Worm (Caenorhabditis elegans) whole organism, mixed stage, embryonic: Measurements from ENCODE around the gene tbc-8.

ENCODE experiments used
- bed-3 ChIP-seq: fragments of 200-800 bp; sonication (Bioruptor generic); optimal IDR thresholded peaks from 3 replicates; lab custom pipeline; 2018; ENCODE audit warnings: mild to moderate bottlenecking, missing genetic modification characterization, moderate library complexity, missing compliant biosample characterization
- blmp-1 ChIP-seq: fragments of 150-350 bp; optimal IDR thresholded peaks from 2 replicates; lab custom pipeline; 2014; ENCODE audit warnings: missing biosample characterization, missing genetic modification characterization
- ceh-39 ChIP-seq: fragments of 150-350 bp; optimal IDR thresholded peaks from 2 replicates; lab custom pipeline; 2014; ENCODE audit warnings: missing biosample characterization, missing genetic modification characterization
- ceh-43 ChIP-seq: fragments of 200-800 bp; sonication (Bioruptor generic); optimal IDR thresholded peaks from 2 replicates; lab custom pipeline; 2018; ENCODE audit warnings: mild to moderate bottlenecking, missing genetic modification characterization, moderate library complexity, missing compliant biosample characterization
- ceh-83 ChIP-seq: fragments of 200-800 bp; sonication (Bioruptor generic); optimal IDR thresholded peaks from 2 replicates; lab custom pipeline; 2018; ENCODE audit warnings: mild to moderate bottlenecking, missing genetic modification characterization, missing compliant biosample characterization
- ces-1 ChIP-seq: fragments of 150-350 bp; optimal IDR thresholded peaks from 2 replicates; lab custom pipeline; 2014; ENCODE audit warnings: missing biosample characterization, missing genetic modification reagents, missing genetic modification characterization
- cnd-1 ChIP-seq: fragments of 200-800 bp; sonication (Bioruptor generic); optimal IDR thresholded peaks from 2 replicates; lab custom pipeline; 2018; ENCODE audit warnings: mild to moderate bottlenecking, missing genetic modification characterization, missing compliant biosample characterization
- drap-1 ChIP-seq: fragments of 200-800 bp; sonication (Bioruptor generic); optimal IDR thresholded peaks from 3 replicates; lab custom pipeline; 2018; ENCODE audit warnings: mild to moderate bottlenecking, missing genetic modification characterization, missing compliant biosample characterization
- elt-1 ChIP-seq: sonication (generic microtip); optimal IDR thresholded peaks from 2 replicates; lab custom pipeline; 2017; ENCODE audit warnings: missing genetic modification characterization, mild to moderate bottlenecking, missing compliant biosample characterization, antibody characterized with exemption, moderate library complexity, borderline replicate concordance; ENCODE audit not compliant: insufficient read depth
- elt-3 ChIP-seq: fragments of 150-350 bp; optimal IDR thresholded peaks from 2 replicates; lab custom pipeline; 2014; ENCODE audit warnings: missing biosample characterization, missing genetic modification characterization
- flh-1 ChIP-seq: fragments of 200-800 bp; sonication (Bioruptor generic); optimal IDR thresholded peaks from 2 replicates; lab custom pipeline; 2018; ENCODE audit warnings: mild to moderate bottlenecking, missing genetic modification characterization, moderate library complexity, missing compliant biosample characterization
- ham-2 ChIP-seq: fragments of 200-800 bp; sonication (Bioruptor generic); optimal IDR thresholded peaks from 2 replicates; lab custom pipeline; 2018; ENCODE audit warnings: mild to moderate bottlenecking, missing genetic modification characterization, missing compliant biosample characterization
- lin-13 ChIP-seq: fragments of 150-350 bp; optimal IDR thresholded peaks from 2 replicates; lab custom pipeline; 2014; ENCODE audit warnings: missing biosample characterization, missing genetic modification characterization
- lin-32 ChIP-seq: fragments of 200-800 bp; sonication (Bioruptor generic); optimal IDR thresholded peaks from 2 replicates; lab custom pipeline; 2018; ENCODE audit warnings: mild to moderate bottlenecking, missing genetic modification characterization, missing compliant biosample characterization
- lsy-2 ChIP-seq: fragments of 150-350 bp; optimal IDR thresholded peaks from 2 replicates; lab custom pipeline; 2014; ENCODE audit warnings: missing biosample characterization, missing genetic modification characterization
- mab-5 ChIP-seq: fragments of 150-350 bp; optimal IDR thresholded peaks from 2 replicates; lab custom pipeline; 2014; ENCODE audit warnings: missing biosample characterization, missing genetic modification characterization
- mep-1 ChIP-seq: fragments of 150-350 bp; optimal IDR thresholded peaks from 2 replicates; lab custom pipeline; 2017; ENCODE audit warnings: missing biosample characterization, missing genetic modification reagents, missing genetic modification characterization, inconsistent platforms
- nhr-12 ChIP-seq: fragments of 150-350 bp; optimal IDR thresholded peaks from 2 replicates; lab custom pipeline; 2014; ENCODE audit warnings: missing biosample characterization, missing genetic modification characterization
- nhr-2 ChIP-seq: fragments of 150-350 bp; optimal IDR thresholded peaks from 2 replicates; lab custom pipeline; 2014; ENCODE audit warnings: missing biosample characterization, missing genetic modification characterization
- nhr-28 ChIP-seq: fragments of 150-350 bp; optimal IDR thresholded peaks from 2 replicates; lab custom pipeline; 2014; ENCODE audit warnings: missing biosample characterization, missing genetic modification characterization
- nhr-76 ChIP-seq: sonication (generic microtip); optimal IDR thresholded peaks from 2 replicates; lab custom pipeline; 2017; ENCODE audit warnings: missing biosample characterization, missing genetic modification characterization
- pha-4 ChIP-seq: fragments of 150-350 bp; optimal IDR thresholded peaks from 2 replicates; lab custom pipeline; 2018; ENCODE audit warnings: missing biosample characterization, missing genetic modification reagents, missing genetic modification characterization
- snpc-4 ChIP-seq: fragments of 150-350 bp; optimal IDR thresholded peaks from 2 replicates; lab custom pipeline; 2014; ENCODE audit warnings: missing biosample characterization, missing genetic modification characterization
- sptf-1 ChIP-seq: sonication (generic microtip); optimal IDR thresholded peaks from 2 replicates; lab custom pipeline; 2017; ENCODE audit warnings: mild to moderate bottlenecking, missing genetic modification characterization, moderate library complexity, missing compliant biosample characterization
- tbx-8 ChIP-seq: fragments of 200-800 bp; sonication (Bioruptor generic); optimal IDR thresholded peaks from 2 replicates; lab custom pipeline; 2018; ENCODE audit warnings: mild to moderate bottlenecking, missing genetic modification characterization, moderate library complexity, missing compliant biosample characterization
- unc-39 ChIP-seq: fragments of 150-350 bp; optimal IDR thresholded peaks from 2 replicates; lab custom pipeline; 2014; ENCODE audit warnings: missing biosample characterization, missing genetic modification characterization
- unc-62 ChIP-seq: fragments of 150-350 bp; optimal IDR thresholded peaks from 2 replicates; lab custom pipeline; 2014; ENCODE audit warnings: missing biosample characterization, missing genetic modification reagents, missing genetic modification characterization
- zip-8 ChIP-seq: fragments of 150-350 bp; optimal IDR thresholded peaks from 2 replicates; lab custom pipeline; 2014; ENCODE audit warnings: missing biosample characterization, missing genetic modification characterization
- ztf-11 ChIP-seq: fragments of 150-350 bp; optimal IDR thresholded peaks from 2 replicates; lab custom pipeline; 2014; ENCODE audit warnings: missing biosample characterization, missing genetic modification characterization

Gene tbc-8

DNA sequence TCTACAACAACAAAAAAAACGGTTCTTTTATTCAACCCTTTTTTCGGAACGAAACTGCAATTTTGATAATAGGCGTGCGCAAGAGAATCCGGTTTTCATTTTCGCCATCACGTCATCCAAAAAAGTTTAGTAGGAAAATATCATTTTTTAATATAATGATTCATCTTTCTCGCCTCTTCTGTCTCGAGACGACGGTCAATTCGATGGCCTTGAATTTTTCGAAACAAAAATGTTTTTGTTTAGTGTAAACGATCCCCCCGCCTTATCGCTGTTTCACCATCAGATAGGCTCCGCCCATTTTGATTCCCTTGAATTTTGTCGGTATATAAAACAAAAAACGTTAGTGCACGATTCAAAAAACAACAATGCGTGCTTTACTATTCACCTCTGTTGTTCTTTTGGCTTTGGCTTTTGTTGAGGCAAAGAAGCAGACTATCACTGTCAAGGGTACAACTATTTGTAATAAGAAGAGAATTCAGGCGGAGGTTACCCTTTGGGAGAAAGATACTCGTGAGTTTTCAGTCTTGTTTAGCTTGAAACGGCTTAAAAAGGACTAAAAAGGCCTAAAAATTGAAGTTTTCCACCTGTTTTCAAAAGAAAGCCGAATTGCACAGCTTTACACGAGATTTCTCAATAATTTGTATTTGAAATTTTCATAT is 27.1 kb upstream of the tbc-8 start, which contains the start of gene ttr-15:
TSS of gene ttr-15 (plus strand) at position 340 of the 659 bp plus-strand sequence.
- TF ChIP-seq ham-2 (GFP tag; lab: Kevin White, UChicago) (no peak), nhr-12 (tag; lab: Kevin White, UChicago) (no peak), lin-32 (no peak), unc-62 (GFP tag; lab: Kevin White, UChicago) (no peak), bed-3 (GFP tag; lab: Kevin White, UChicago) (no peak), lin-13 (tag; lab: Kevin White, UChicago) (no peak), ces-1 (GFP tag; lab: Kevin White, UChicago) (no peak), tbx-8 (GFP tag; lab: Kevin White, UChicago) (no peak), elt-3 (tag; lab: Kevin White, UChicago) (no peak), mab-5 (tag; lab: Kevin White, UChicago) (no peak), ztf-11 (tag; lab: Kevin White, UChicago) (no peak), sptf-1 (no peak), ceh-39 (tag; lab: Kevin White, UChicago) (no peak)
- TF ChIP-seq, all 35 proteins: peak for 0

ce11 chrIII:10338992-10339852 is 25.5 kb upstream of the tbc-8 start:
- TF ChIP-seq zip-8 (tag; lab: Kevin White, UChicago) (peak; percentile 89), mep-1 (tag; lab: Kevin White, UChicago) (no peak)

- TF ChIP-seq blmp-1 (tag; lab: Kevin White, UChicago) (no peak), lin-32 (no peak), unc-39 (tag; lab: Kevin White, UChicago) (no peak), nhr-76 (tag; lab: Kevin White, UChicago) (no peak), tbx-8 (GFP tag; lab: Kevin White, UChicago) (no peak), nhr-12 (tag; lab: Kevin White, UChicago) (no peak), cnd-1 (tag; lab: Kevin White, UChicago) (no peak), nhr-2 (no peak), snpc-4 (no peak), nhr-28 (no peak), elt-3 (tag; lab: Kevin White, UChicago) (no peak), ceh-39 (tag; lab: Kevin White, UChicago) (no peak), elt-1 (no peak), lsy-2 (tag; lab: Kevin White, UChicago) (no peak)
Observed at ce11 chrIII:10339949-10340348, 24.8 kb upstream of the tbc-8 start.

DNA sequence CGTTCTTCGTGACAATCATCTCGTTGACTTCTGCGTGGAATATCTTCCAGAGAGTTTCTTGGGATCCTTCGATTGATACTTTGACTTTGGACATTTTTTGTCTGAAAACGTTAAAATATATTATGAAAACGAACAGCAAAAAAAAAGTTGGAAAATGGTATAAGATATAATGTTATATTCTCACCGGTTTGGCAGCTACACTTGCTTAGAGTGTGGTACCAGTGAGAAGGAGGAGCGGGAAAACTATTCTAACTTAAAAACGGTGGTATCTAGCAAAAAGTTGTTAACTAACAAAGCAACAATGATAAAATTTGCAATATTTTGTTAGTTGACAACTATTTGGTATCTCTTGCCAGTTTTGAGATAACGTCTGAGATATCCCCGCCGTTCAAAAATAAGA is 23.0 kb upstream of the tbc-8 start, which contains the start of gene tbx-9:
TSS of gene tbx-9 (minus strand) at position 101 of the 400 bp plus-strand sequence.
- TF ChIP-seq mab-5 (tag; lab: Kevin White, UChicago) (no peak), unc-39 (tag; lab: Kevin White, UChicago) (no peak), cnd-1 (tag; lab: Kevin White, UChicago) (no peak), lin-32 (no peak), unc-62 (GFP tag; lab: Kevin White, UChicago) (no peak), ceh-83 (GFP tag; lab: Kevin White, UChicago) (no peak), ceh-43 (GFP tag; lab: Kevin White, UChicago) (no peak), lsy-2 (tag; lab: Kevin White, UChicago) (no peak), zip-8 (tag; lab: Kevin White, UChicago) (no peak), ces-1 (GFP tag; lab: Kevin White, UChicago) (no peak), elt-3 (tag; lab: Kevin White, UChicago) (no peak), sptf-1 (no peak)

DNA sequence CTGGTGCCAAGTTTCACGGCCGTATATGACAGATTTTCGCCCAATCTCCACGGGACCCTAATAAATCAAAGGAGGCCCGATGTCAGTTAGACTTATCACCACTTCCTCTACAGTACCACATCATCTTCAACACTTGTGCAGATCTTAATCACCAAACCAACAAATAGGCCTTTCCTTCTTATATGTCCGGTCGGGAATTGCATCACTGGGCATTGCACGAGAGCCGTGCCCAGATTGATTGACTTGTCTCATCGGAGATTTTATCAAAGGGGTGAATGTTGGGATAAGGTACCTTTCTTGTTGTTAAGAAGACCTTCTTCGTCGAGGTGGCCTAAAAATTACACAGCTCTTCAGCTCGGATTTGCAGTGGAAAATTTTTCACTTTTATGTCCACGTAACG is 20.0 kb upstream of the tbc-8 start:
- peak; percentile 5 for TF ChIP-seq nhr-2
- TF ChIP-seq drap-1 (GFP tag; lab: Kevin White, UChicago): no peak
- TF ChIP-seq ceh-43 (GFP tag; lab: Kevin White, UChicago): no peak
- TF ChIP-seq ztf-11 (tag; lab: Kevin White, UChicago): no peak
- no peak for TF ChIP-seq zip-8 (tag; lab: Kevin White, UChicago)
- TF ChIP-seq elt-3 (tag; lab: Kevin White, UChicago): no peak
- TF ChIP-seq lin-32: no peak
- TF ChIP-seq unc-62 (GFP tag; lab: Kevin White, UChicago): peak; percentile 63
- no peak for TF ChIP-seq lin-13 (tag; lab: Kevin White, UChicago)
- TF ChIP-seq unc-39 (tag; lab: Kevin White, UChicago): no peak
- no peak for TF ChIP-seq flh-1 (GFP tag; lab: Kevin White, UChicago)
- no peak for TF ChIP-seq pha-4 (tag; lab: Kevin White, UChicago)
- TF ChIP-seq elt-1: peak; percentile 83
- TF ChIP-seq, all 35 proteins: peak for 3
